Fruit fly (Drosophila melanogaster) whole organism, embryonic: Measurements from ENCODE around the gene CG31807.

Experiments
- Bdp1 ChIP-seq: fragments of 200-800 bp; sonication (Bioruptor generic); optimal IDR thresholded peaks from 3 replicates; lab custom pipeline; 2016; ENCODE audit warnings: missing biosample characterization, missing genetic modification characterization
- CG1024 ChIP-seq: fragments of 200-800 bp; sonication (Bioruptor generic); IDR thresholded peaks from 2 replicates; pipeline ENCODE4 v1.3.6; 2022; ENCODE audit warnings: missing biosample characterization, missing genetic modification characterization
- CG12659 ChIP-seq: fragments of 200-800 bp; sonication (Bioruptor generic); optimal IDR thresholded peaks from 3 replicates; lab custom pipeline; 2017; ENCODE audit warnings: mild to moderate bottlenecking, missing biosample characterization, missing genetic modification reagents, missing genetic modification characterization
- CG13424 ChIP-seq: fragments of 200-800 bp; sonication (Bioruptor generic); optimal IDR thresholded peaks from 2 replicates; lab custom pipeline; 2019; ENCODE audit warnings: missing biosample characterization, mild to moderate bottlenecking, missing genetic modification characterization, moderate library complexity
- CG14860 ChIP-seq: fragments of 200-800 bp; sonication (Bioruptor generic); IDR thresholded peaks from 3 replicates; pipeline ENCODE4 v1.3.6; 2022; ENCODE audit warnings: missing biosample characterization, missing genetic modification characterization; ENCODE audit not compliant: partially characterized antibody
- CG17612 ChIP-seq: fragments of 200-800 bp; sonication (Bioruptor generic); IDR thresholded peaks from 2 replicates; pipeline ENCODE4 v1.3.6; 2022; ENCODE audit warnings: missing biosample characterization, missing genetic modification characterization
- CG17829 ChIP-seq: fragments of 200-800 bp; optimal IDR thresholded peaks from 2 replicates; lab custom pipeline; 2019; ENCODE audit warnings: missing biosample characterization, mild to moderate bottlenecking, missing genetic modification characterization, moderate library complexity
- CG1792 ChIP-seq: fragments of 200-800 bp; sonication (Bioruptor generic); optimal IDR thresholded peaks from 2 replicates; lab custom pipeline; 2016; ENCODE audit warnings: missing biosample characterization, missing genetic modification characterization
- CG2120 ChIP-seq: fragments of 200-800 bp; sonication (Bioruptor generic); optimal IDR thresholded peaks from 3 replicates; lab custom pipeline; 2016; ENCODE audit warnings: missing biosample characterization, missing genetic modification characterization
- CG2199 ChIP-seq: fragments of 200-800 bp; sonication (Bioruptor generic); IDR thresholded peaks from 3 replicates; pipeline ENCODE4 v1.3.6; 2022; ENCODE audit warnings: missing biosample characterization, missing genetic modification characterization
- CG3281 ChIP-seq: fragments of 200-800 bp; sonication (Bioruptor generic); optimal IDR thresholded peaks from 3 replicates; lab custom pipeline; 2017; ENCODE audit warnings: missing biosample characterization, mild to moderate bottlenecking, missing genetic modification characterization
- CG34422 ChIP-seq: fragments of 200-800 bp; sonication (Bioruptor generic); IDR thresholded peaks from 3 replicates; pipeline ENCODE4 v1.3.6; 2022; ENCODE audit warnings: missing biosample characterization, missing genetic modification characterization
- CG3847 ChIP-seq: fragments of 200-800 bp; sonication (Bioruptor generic); IDR thresholded peaks from 2 replicates; pipeline ENCODE4 v1.3.6; 2022; ENCODE audit warnings: missing biosample characterization, missing genetic modification characterization
- CG4282 ChIP-seq: fragments of 200-800 bp; sonication (Bioruptor generic); optimal IDR thresholded peaks from 2 replicates; lab custom pipeline; 2016; ENCODE audit warnings: missing biosample characterization, missing genetic modification characterization
- CG6683 ChIP-seq: fragments of 200-800 bp; sonication (Bioruptor generic); optimal IDR thresholded peaks from 2 replicates; lab custom pipeline; 2017; ENCODE audit warnings: missing biosample characterization, mild to moderate bottlenecking, missing genetic modification characterization, missing genetic modification reagents
- CG9797 ChIP-seq: fragments of 200-800 bp; sonication (Bioruptor generic); optimal IDR thresholded peaks from 3 replicates; lab custom pipeline; 2018; ENCODE audit warnings: missing biosample characterization, mild to moderate bottlenecking, missing genetic modification characterization
- CG9876 ChIP-seq: fragments of 200-800 bp; sonication (Bioruptor generic); optimal IDR thresholded peaks from 2 replicates; lab custom pipeline; 2016; ENCODE audit warnings: missing biosample characterization, missing genetic modification characterization
- D19A ChIP-seq: fragments of 200-800 bp; optimal IDR thresholded peaks from 3 replicates; lab custom pipeline; 2019; ENCODE audit warnings: missing biosample characterization, mild to moderate bottlenecking, missing genetic modification characterization, moderate library complexity
- HmgZ ChIP-seq: fragments of 200-800 bp; sonication (Bioruptor generic); optimal IDR thresholded peaks from 2 replicates; lab custom pipeline; 2018; ENCODE audit warnings: missing biosample characterization, mild to moderate bottlenecking, missing genetic modification characterization
- MBD-R2 ChIP-seq: fragments of 200-800 bp; sonication (Bioruptor generic); IDR thresholded peaks from 2 replicates; pipeline ENCODE4 v1.3.6; 2022; ENCODE audit warnings: missing biosample characterization, missing genetic modification characterization
- Mad ChIP-seq: fragments of 200-800 bp; sonication (Bioruptor generic); optimal IDR thresholded peaks from 2 replicates; lab custom pipeline; 2016; ENCODE audit warnings: missing biosample characterization, missing genetic modification characterization
- Oaz ChIP-seq: fragments of 200-800 bp; sonication (Bioruptor generic); IDR thresholded peaks from 2 replicates; pipeline ENCODE4 v1.3.6; 2022; ENCODE audit warnings: missing biosample characterization, missing genetic modification characterization
- Ravus ChIP-seq: fragments of 200-800 bp; sonication (Bioruptor generic); IDR thresholded peaks from 2 replicates; pipeline ENCODE4 v1.3.6; 2022; ENCODE audit warnings: missing biosample characterization, missing genetic modification characterization
- Rfx ChIP-seq: fragments of 200-800 bp; sonication (Bioruptor generic); IDR thresholded peaks from 2 replicates; pipeline ENCODE4 v1.3.6; 2022; ENCODE audit warnings: missing biosample characterization, missing genetic modification characterization
- Sry-β ChIP-seq: fragments of 200-800 bp; sonication (Bioruptor generic); optimal IDR thresholded peaks from 2 replicates; lab custom pipeline; 2018; ENCODE audit warnings: missing biosample characterization, mild to moderate bottlenecking, missing genetic modification characterization, moderate library complexity
- Usf ChIP-seq: fragments of 200-800 bp; sonication (Bioruptor generic); optimal IDR thresholded peaks from 2 replicates; lab custom pipeline; 2017; ENCODE audit warnings: missing genotype, missing biosample characterization, missing genetic modification characterization
- YL-1 ChIP-seq: fragments of 200-800 bp; sonication (Bioruptor generic); optimal IDR thresholded peaks from 3 replicates; lab custom pipeline; 2017; ENCODE audit warnings: missing biosample characterization, mild to moderate bottlenecking, missing genetic modification characterization
- amos ChIP-seq: fragments of 200-800 bp; sonication (Bioruptor generic); IDR thresholded peaks from 2 replicates; pipeline ENCODE4 v1.3.6; 2022; ENCODE audit warnings: missing biosample characterization, missing genetic modification characterization; ENCODE audit not compliant: partially characterized antibody
- ara ChIP-seq: fragments of 200-800 bp; sonication (Bioruptor generic); IDR thresholded peaks from 2 replicates; pipeline ENCODE4 v1.3.6; 2022; ENCODE audit warnings: missing biosample characterization, missing genetic modification characterization
- az2 ChIP-seq: fragments of 200-800 bp; sonication (Bioruptor generic); optimal IDR thresholded peaks from 3 replicates; lab custom pipeline; 2016; ENCODE audit warnings: missing biosample characterization, missing genetic modification characterization
- bigmax ChIP-seq: fragments of 200-800 bp; sonication (Bioruptor generic); optimal IDR thresholded peaks from 2 replicates; lab custom pipeline; 2018; ENCODE audit warnings: missing biosample characterization, mild to moderate bottlenecking, missing genetic modification characterization
- btn ChIP-seq: fragments of 200-800 bp; sonication (Bioruptor generic); optimal IDR thresholded peaks from 2 replicates; lab custom pipeline; 2016; ENCODE audit warnings: missing biosample characterization, missing genetic modification characterization
- cg ChIP-seq: fragments of 200-800 bp; sonication (Bioruptor generic); optimal IDR thresholded peaks from 3 replicates; lab custom pipeline; 2019; ENCODE audit warnings: missing biosample characterization, mild to moderate bottlenecking, missing genetic modification characterization, moderate library complexity
- chm ChIP-seq: fragments of 200-800 bp; sonication (Bioruptor generic); IDR thresholded peaks from 2 replicates; pipeline ENCODE4 v1.3.6; 2022; ENCODE audit warnings: missing biosample characterization, missing genetic modification characterization
- dati ChIP-seq: fragments of 200-800 bp; sonication (Bioruptor generic); IDR thresholded peaks from 2 replicates; pipeline ENCODE4 v1.3.6; 2022; ENCODE audit warnings: missing biosample characterization, missing genetic modification characterization
- gfzf ChIP-seq: fragments of 200-800 bp; sonication (Bioruptor generic); optimal IDR thresholded peaks from 2 replicates; lab custom pipeline; 2016; ENCODE audit warnings: missing biosample characterization, mild to moderate bottlenecking, missing genetic modification characterization, moderate library complexity
- h ChIP-seq: fragments of >200 bp; optimal IDR thresholded peaks from 2 replicates; lab custom pipeline; 2017
- hkb ChIP-seq, 2 experiments: fragments of 200-800 bp in 1 of 2; fragments of >200 bp in 1 of 2; sonication (Bioruptor generic) in 1 of 2; IDR thresholded peaks in 1 of 2; optimal IDR thresholded peaks in 1 of 2; 2 replicates each; pipeline versions ENCODE4 v1.3.6 to Lab custom; 2017 to 2022; ENCODE audit warnings: missing biosample characterization in 1 of 2, missing genetic modification characterization in 1 of 2
- nerfin-2 ChIP-seq: fragments of 200-800 bp; sonication (Bioruptor generic); IDR thresholded peaks from 2 replicates; pipeline ENCODE4 v1.3.6; 2022; ENCODE audit warnings: missing biosample characterization, missing genetic modification characterization; ENCODE audit not compliant: partially characterized antibody
- nmo ChIP-seq: fragments of 200-800 bp; sonication (Bioruptor generic); optimal IDR thresholded peaks from 2 replicates; lab custom pipeline; 2018; ENCODE audit warnings: missing biosample characterization, mild to moderate bottlenecking, missing genetic modification characterization, moderate library complexity
- nom ChIP-seq: fragments of 200-800 bp; sonication (Bioruptor generic); optimal IDR thresholded peaks from 2 replicates; lab custom pipeline; 2017; ENCODE audit warnings: missing biosample characterization, missing genetic modification characterization, mild to moderate bottlenecking, moderate library complexity, missing genetic modification reagents
- phol ChIP-seq: fragments of 200-800 bp; sonication (Bioruptor generic); optimal IDR thresholded peaks from 3 replicates; lab custom pipeline; 2018; ENCODE audit warnings: missing biosample characterization, mild to moderate bottlenecking, missing genetic modification characterization, moderate library complexity
- prd ChIP-seq, 3 experiments: fragments of >200 bp in 2 of 3; fragments of 200-800 bp in 1 of 3; sonication (Bioruptor generic) in 1 of 3; optimal IDR thresholded peaks in 2 of 3; IDR thresholded peaks in 1 of 3; 2 replicates in 2 of 3; 3 replicates in 1 of 3; pipeline versions ENCODE4 v1.3.6 to Lab custom; 2017 to 2022; ENCODE audit warnings: missing biosample characterization in 1 of 3, missing genetic modification characterization in 1 of 3
- sens ChIP-seq: fragments of 200-800 bp; sonication (Bioruptor generic); peaks from one replicate; lab custom pipeline; 2016; ENCODE audit warnings: missing biosample characterization, missing genetic modification characterization
- sr ChIP-seq: fragments of 200-800 bp; sonication (Bioruptor generic); IDR thresholded peaks from 3 replicates; pipeline ENCODE4 v1.3.6; 2022; ENCODE audit warnings: missing biosample characterization, missing genetic modification characterization
- tio ChIP-seq: fragments of 200-800 bp; sonication (Bioruptor generic); optimal IDR thresholded peaks from 2 replicates; lab custom pipeline; 2017; ENCODE audit warnings: missing biosample characterization, missing genetic modification characterization, inconsistent platforms
- tna ChIP-seq: fragments of 200-800 bp; sonication (Bioruptor generic); IDR thresholded peaks from 2 replicates; pipeline ENCODE4 v1.3.6; 2022; ENCODE audit warnings: missing biosample characterization, missing genetic modification characterization; ENCODE audit not compliant: partially characterized antibody
- vnd ChIP-seq: fragments of 200-800 bp; sonication (Bioruptor generic); IDR thresholded peaks from 3 replicates; pipeline ENCODE4 v1.3.6; 2022; ENCODE audit warnings: missing biosample characterization, missing genetic modification characterization; ENCODE audit not compliant: partially characterized antibody
- zfh1 ChIP-seq: fragments of 200-800 bp; sonication (Bioruptor generic); IDR thresholded peaks from 3 replicates; pipeline ENCODE4 v1.3.6; 2022; ENCODE audit warnings: missing biosample characterization, missing genetic modification characterization

CG31807 gene

dm6 chr2L:16727578-16728023 lies 43.8 kb upstream of the CG31807 start, which contains the start of gene VhaSFD (continued):
- no peak for TF ChIP-seq CG9876 (GFP tag; lab: Kevin White, UChicago)
- peak; percentile 69; the same call in 1 of the 2 replicates for TF ChIP-seq amos (GFP tag; lab: Robert Waterston, UW)
- no peak for TF ChIP-seq hkb (optimal IDR thresholded peaks at IDR 0.05; lab: Kevin White, UChicago)
- 0 out of 2 replicates have a peak, but pooled peaks have one; percentile 33 for TF ChIP-seq hkb (GFP tag; IDR thresholded peaks at IDR 0.05; lab: Robert Waterston, UW)
- TF ChIP-seq HmgZ: peak; percentile 57
- peak; percentile 71; the same call in 1 of the 3 replicates for TF ChIP-seq CG34422
- no peak for TF ChIP-seq Bdp1
- TF ChIP-seq tna: peak; percentile 32; the same call in 1 of the 2 replicates
- peak; percentile 59; the same call in 1 of the 2 replicates for TF ChIP-seq Rfx (GFP tag; lab: Robert Waterston, UW)
- TF ChIP-seq Usf: peak; percentile 29
- peak; percentile 19 for TF ChIP-seq CG2120 (GFP tag; lab: Kevin White, UChicago)
- TF ChIP-seq gfzf (GFP tag; lab: Kevin White, UChicago): peak; percentile 19
- TF ChIP-seq MBD-R2 (GFP tag; lab: Robert Waterston, UW): peak; percentile 62
- TF ChIP-seq prd (optimal IDR thresholded peaks at IDR 0.05; lab: Kevin White, UChicago): no peak
- TF ChIP-seq prd (GFP tag; IDR thresholded peaks at IDR 0.05; lab: Robert Waterston, UW): 0 out of 3 replicates have a peak, but pooled peaks have one; percentile 5
- no peak for TF ChIP-seq Ravus
- peak; percentile 36 for TF ChIP-seq CG3281
- TF ChIP-seq zfh1 (GFP tag; lab: Robert Waterston, UW): peak; percentile 50; the same call in 2 of the 3 replicates
- peak; percentile 74 for TF ChIP-seq sens (GFP tag; lab: Kevin White, UChicago)
- peak; percentile 56 for TF ChIP-seq nom (GFP tag; lab: Kevin White, UChicago)
- no peak for TF ChIP-seq Mad (GFP tag; lab: Kevin White, UChicago)
- peak; percentile 63; the same call in 1 of the 2 replicates for TF ChIP-seq chm (GFP tag; lab: Robert Waterston, UW)
- TF ChIP-seq ara (GFP tag; lab: Robert Waterston, UW): no peak
- TF ChIP-seq az2 (GFP tag; lab: Kevin White, UChicago): no peak
- no peak for TF ChIP-seq dati (GFP tag; lab: Robert Waterston, UW)
- peak; percentile 7 for TF ChIP-seq CG6683 (GFP tag; lab: Kevin White, UChicago)
- TF ChIP-seq CG13424 (tag; lab: Kevin White, UChicago): peak; percentile 5
- TF ChIP-seq cg (GFP tag; lab: Kevin White, UChicago): peak; percentile 75
- TF ChIP-seq nerfin-2 (GFP tag; lab: Robert Waterston, UW): peak; percentile 76
- TF ChIP-seq CG14860 (GFP tag; lab: Robert Waterston, UW): peak; percentile 47; the same call in 2 of the 3 replicates
- peak; percentile 63 for TF ChIP-seq CG12659 (GFP tag; lab: Kevin White, UChicago)
- TF ChIP-seq YL-1 (GFP tag; lab: Kevin White, UChicago): peak; percentile 71
- peak; percentile 40; the same call in 1 of the 2 replicates for TF ChIP-seq CG3847 (GFP tag; lab: Robert Waterston, UW)
- no peak for TF ChIP-seq h (lab: Kevin White, UChicago)
- no peak for TF ChIP-seq CG4282 (GFP tag; lab: Kevin White, UChicago)
- TF ChIP-seq CG17829: peak; percentile 56
- TF ChIP-seq CG1024 (GFP tag; lab: Robert Waterston, UW): no peak
- no peak for TF ChIP-seq CG2199 (GFP tag; lab: Robert Waterston, UW)
- TF ChIP-seq CG1792 (GFP tag; lab: Kevin White, UChicago): no peak
- no peak for TF ChIP-seq Sry-β (GFP tag; lab: Kevin White, UChicago)
- TF ChIP-seq sr: no peak
- TF ChIP-seq CG17612 (GFP tag; lab: Robert Waterston, UW): no peak
- no peak for TF ChIP-seq Oaz (GFP tag; lab: Robert Waterston, UW)
- no peak for TF ChIP-seq tio (GFP tag; lab: Kevin White, UChicago)
- peak; percentile 57; the same call in 1 of the 3 replicates for TF ChIP-seq vnd (GFP tag; lab: Robert Waterston, UW)
- peak; percentile 35 for TF ChIP-seq phol (tag; lab: Kevin White, UChicago)
- TF ChIP-seq CG9797 (GFP tag; lab: Kevin White, UChicago): peak; percentile 56
- no peak for TF ChIP-seq btn (GFP tag; lab: Kevin White, UChicago)
- TF ChIP-seq nmo: peak; percentile 28
- peak; percentile 65 for TF ChIP-seq D19A
- TF ChIP-seq bigmax (GFP tag; lab: Kevin White, UChicago): no peak
